Fruit fly (Drosophila melanogaster): ENCODE measurements around the gene Taf9.

The Taf9 gene

dm6 chrX:17860711-17861110, 18.8 kb downstream of the Taf9 start, which contains the start of the genes Arp8 and CG6769:
TSS of gene Arp8 (minus strand) at chrX:17860800.
TSS of gene CG6769 (plus strand) at chrX:17861002.
- TF ChIP-seq CG8924 (tag; optimal IDR thresholded peaks at IDR 0.05) = peak; percentile 47
- TF ChIP-seq CG2120 (GFP tag; optimal IDR thresholded peaks at IDR 0.05) = peak; percentile 41
- peak; percentile 36 for TF ChIP-seq CG13775 (GFP tag; optimal IDR thresholded peaks at IDR 0.05)
- TF ChIP-seq CG5245 (GFP tag; optimal IDR thresholded peaks at IDR 0.05) = no peak
- peak; percentile 2 for TF ChIP-seq PHDP (tag; optimal IDR thresholded peaks at IDR 0.05)
- peak; percentile 74 for TF ChIP-seq MBD-R2 (GFP tag; IDR thresholded peaks at IDR 0.05)
- no peak for TF ChIP-seq slbo (GFP tag; IDR thresholded peaks at IDR 0.05)
- no peak for TF ChIP-seq CG17359 (tag; optimal IDR thresholded peaks at IDR 0.05)
- no peak for TF ChIP-seq gt (GFP tag; IDR thresholded peaks at IDR 0.05)
- peak; percentile 63 for TF ChIP-seq YL-1 (GFP tag; optimal IDR thresholded peaks at IDR 0.05)
- peak; percentile 22 for TF ChIP-seq CG10147 (GFP tag; optimal IDR thresholded peaks at IDR 0.05)
- no peak for TF ChIP-seq sisA (GFP tag; IDR thresholded peaks at IDR 0.05)
- peak; percentile 11 for TF ChIP-seq CG8388 (GFP tag; optimal IDR thresholded peaks at IDR 0.05)
- TF ChIP-seq unc-4 (GFP tag; IDR thresholded peaks at IDR 0.05; ENCODE audit: partially characterized antibody) = 0 out of 2 replicates have a peak, but pooled peaks have one; percentile 18
- TF ChIP-seq lola (GFP tag; optimal IDR thresholded peaks at IDR 0.05) = peak in 1 of 3 experiments; percentile 33
- TF ChIP-seq CG14710 (tag; optimal IDR thresholded peaks at IDR 0.05) = peak; percentile 61
- peak; percentile 68 for TF ChIP-seq gfzf (GFP tag; optimal IDR thresholded peaks at IDR 0.05)
- TF ChIP-seq ERR (GFP tag; optimal IDR thresholded peaks at IDR 0.05) = no peak
- TF ChIP-seq CG30020 (tag; optimal IDR thresholded peaks at IDR 0.05) = peak; percentile 34
- peak; percentile 27 for TF ChIP-seq CG17829 (tag; optimal IDR thresholded peaks at IDR 0.05)
- TF ChIP-seq CG6813 (GFP tag; optimal IDR thresholded peaks at IDR 0.05) = no peak
- peak; percentile 32 for TF ChIP-seq CG12659 (GFP tag; optimal IDR thresholded peaks at IDR 0.05)
- no peak for TF ChIP-seq CG12155 (GFP tag; optimal IDR thresholded peaks at IDR 0.05)
- peak; percentile 14 for TF ChIP-seq Sry-δ (GFP tag; optimal IDR thresholded peaks at IDR 0.05)
- peak; percentile 17 for TF ChIP-seq CG12299 (tag; optimal IDR thresholded peaks at IDR 0.05)
- TF ChIP-seq HmgZ (tag; optimal IDR thresholded peaks at IDR 0.05) = peak; percentile 30
- no peak for TF ChIP-seq CG6272 (GFP tag; IDR thresholded peaks at IDR 0.05)
- TF ChIP-seq CG12391 (tag; optimal IDR thresholded peaks at IDR 0.05) = peak; percentile 55
- TF ChIP-seq CG33557 (GFP tag; optimal IDR thresholded peaks at IDR 0.05) = peak; percentile 22
- peak; percentile 46 for TF ChIP-seq pzg (GFP tag; optimal IDR thresholded peaks at IDR 0.05)
- TF ChIP-seq Xbp1 (GFP tag; optimal IDR thresholded peaks at IDR 0.05) = peak; percentile 6
- no peak for TF ChIP-seq cg (GFP tag; optimal IDR thresholded peaks at IDR 0.05)
- peak; percentile 28 for TF ChIP-seq CG4617 (GFP tag; optimal IDR thresholded peaks at IDR 0.05; ENCODE audit: borderline replicate concordance)
- peak; percentile 82 for TF ChIP-seq Med (GFP tag)
- no peak for TF ChIP-seq CG33213 (GFP tag; optimal IDR thresholded peaks at IDR 0.05)
- peak; percentile 14 for TF ChIP-seq Dp (GFP tag; optimal IDR thresholded peaks at IDR 0.05)
- no peak for TF ChIP-seq mirr (GFP tag; optimal IDR thresholded peaks at IDR 0.05)
- peak; percentile 40 for TF ChIP-seq gem (tag; optimal IDR thresholded peaks at IDR 0.05)
- peak; percentile 19 for TF ChIP-seq CG9727 (GFP tag; optimal IDR thresholded peaks at IDR 0.05)
- TF ChIP-seq CG3847 (GFP tag; IDR thresholded peaks at IDR 0.05) = peak; percentile 18; the same call in 1 of the 2 replicates
- TF ChIP-seq vvl (GFP tag; IDR thresholded peaks at IDR 0.05) = no peak
- peak in 1 of 2 experiments; percentile 26 for TF ChIP-seq Pdp1 (GFP tag; optimal IDR thresholded peaks at IDR 0.05)
- TF ChIP-seq CG17186 (GFP tag; optimal IDR thresholded peaks at IDR 0.05) = peak; percentile 46
- TF ChIP-seq CG9797 (GFP tag; optimal IDR thresholded peaks at IDR 0.05) = peak; percentile 80
- peak; percentile 47 for TF ChIP-seq dm (GFP tag; optimal IDR thresholded peaks at IDR 0.05)
- TF ChIP-seq Sin3A (optimal IDR thresholded peaks at IDR 0.05) = peak; percentile 36
- peak; percentile 54 for TF ChIP-seq phol (tag; optimal IDR thresholded peaks at IDR 0.05)
- TF ChIP-seq nom (GFP tag; optimal IDR thresholded peaks at IDR 0.05) = peak; percentile 2
- peak; percentile 4 for TF ChIP-seq zen (tag; optimal IDR thresholded peaks at IDR 0.05)
- peak; percentile 19 for TF ChIP-seq CG2712 (tag; optimal IDR thresholded peaks at IDR 0.05)

All from whole organism, embryonic.